Worm (Caenorhabditis elegans) whole organism, L4/young adult: ENCODE measurements around the gene F13H8.8.

Experiments
- W03F9.2 ChIP-seq: fragments of 150-350 bp; optimal IDR thresholded peaks from 2 replicates; lab custom pipeline; 2014; ENCODE audit warnings: missing biosample characterization, missing genetic modification characterization
- him-1 ChIP-seq: sonication (generic microtip); optimal IDR thresholded peaks from 2 replicates; lab custom pipeline; 2016; ENCODE audit warnings: missing genotype, missing genetic modification reagents, missing genetic modification characterization, missing compliant biosample characterization

- TF ChIP-seq W03F9.2 (peak; percentile 75), him-1 (no peak)
Observed at ce11 chrII:6250782-6251461, 17.0 kb downstream of the F13H8.8 start, which contains the start of gene phb-2.
